Worm (Caenorhabditis elegans): ENCODE measurements around the gene T25B6.3.

DNA sequence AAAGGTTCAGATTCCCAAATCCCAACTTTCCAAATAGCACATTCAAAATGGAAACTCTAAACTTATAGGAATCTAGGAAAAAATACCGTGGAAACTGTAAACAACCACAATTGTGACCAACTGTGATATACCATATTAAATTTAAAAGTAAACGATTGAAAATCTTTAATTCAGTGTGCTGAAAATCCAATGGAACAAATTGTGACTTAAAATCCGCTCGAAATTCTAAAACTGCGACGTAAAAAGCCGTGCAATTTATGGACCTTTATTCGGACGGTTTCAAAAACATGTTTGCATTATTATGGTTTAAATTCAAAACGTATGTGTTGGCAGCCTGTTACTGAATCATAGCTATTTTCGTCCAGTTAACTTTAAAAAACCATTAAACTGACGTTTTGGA lies 3.6 kb upstream of the T25B6.3 start:
- no peak for TF ChIP-seq tbx-2 (tag; optimal IDR thresholded peaks at IDR 0.05)
- TF ChIP-seq ahr-1 (tag; optimal IDR thresholded peaks at IDR 0.05) = no peak
- TF ChIP-seq nhr-232 (tag; optimal IDR thresholded peaks at IDR 0.05) = no peak
- no peak for TF ChIP-seq pqm-1 (tag; optimal IDR thresholded peaks at IDR 0.05)
- TF ChIP-seq pag-3 (tag; optimal IDR thresholded peaks at IDR 0.05; ENCODE audit: borderline replicate concordance) = no peak
